Worm (Caenorhabditis elegans) whole organism, early embryonic: ENCODE results near the gene nhr-260.

Experiments
- ceh-13 ChIP-seq: fragments of 200-800 bp; sonication (Bioruptor generic); optimal IDR thresholded peaks from 2 replicates; lab custom pipeline; 2018; ENCODE audit warnings: mild to moderate bottlenecking, missing genetic modification characterization, missing compliant biosample characterization
- flt-1 ChIP-seq: fragments of 200-800 bp; sonication (Bioruptor generic); IDR thresholded peaks from 2 replicates; pipeline ENCODE4 v1.3.6; 2022; ENCODE audit warnings: missing genetic modification characterization, missing compliant biosample characterization
- scrt-1 ChIP-seq: fragments of 200-800 bp; sonication (Bioruptor generic); IDR thresholded peaks from 2 replicates; pipeline ENCODE4 v1.3.6; 2022; ENCODE audit warnings: missing genetic modification characterization, missing compliant biosample characterization
- tbx-11 ChIP-seq: fragments of 200-800 bp; sonication (Bioruptor generic); IDR thresholded peaks from 2 replicates; pipeline ENCODE4 v1.3.6; 2022; ENCODE audit warnings: missing genetic modification characterization, missing compliant biosample characterization

ce11 chrV:1499140-1499539, 12.3 kb downstream of the nhr-260 start, which contains the start of gene sru-27:
- TF ChIP-seq flt-1 (GFP tag; lab: Robert Waterston, UW) (no peak), scrt-1 (no peak), tbx-11 (GFP tag; lab: Robert Waterston, UW) (no peak), ceh-13 (no peak)
